Worm (Caenorhabditis elegans) whole organism, L4 larva: ENCODE data around the gene F54C9.9.

Experiments used
- F26F4.8 ChIP-seq: fragments of 200-800 bp; sonication (Bioruptor generic); conservative IDR thresholded peaks from 2 replicates; pipeline ENCODE4 v1.3.6; 2022; ENCODE audit warnings: missing genetic modification characterization, missing compliant biosample characterization
- R02D3.7 ChIP-seq: fragments of 150-350 bp; sonication (generic microtip); optimal IDR thresholded peaks from 3 replicates; lab custom pipeline; 2014; ENCODE audit warnings: missing biosample characterization, missing genetic modification characterization
- ceh-32 ChIP-seq: sonication (generic microtip); optimal IDR thresholded peaks from 2 replicates; lab custom pipeline; 2016; ENCODE audit warnings: mild to moderate bottlenecking, missing genetic modification characterization, missing compliant biosample characterization; ENCODE audit not compliant: poor library complexity
- ces-1 ChIP-seq: fragments of 150-350 bp; sonication (generic microtip); optimal IDR thresholded peaks from 4 replicates; lab custom pipeline; 2014; ENCODE audit warnings: missing biosample characterization, missing genetic modification reagents, missing genetic modification characterization
- nhr-11 ChIP-seq: fragments of 150-350 bp; optimal IDR thresholded peaks from 2 replicates; lab custom pipeline; 2014; ENCODE audit warnings: missing biosample characterization, missing genetic modification characterization
- nhr-77 ChIP-seq: fragments of 150-350 bp; optimal IDR thresholded peaks from 2 replicates; lab custom pipeline; 2014; ENCODE audit warnings: missing biosample characterization, missing genetic modification characterization
- ztf-11 ChIP-seq: fragments of 150-350 bp; optimal IDR thresholded peaks from 2 replicates; lab custom pipeline; 2014; ENCODE audit warnings: missing biosample characterization, missing genetic modification characterization

- TF ChIP-seq ces-1 (GFP tag; lab: Kevin White, UChicago) = no peak
- no peak for TF ChIP-seq ztf-11 (tag; lab: Kevin White, UChicago)
- TF ChIP-seq nhr-11 (tag; lab: Kevin White, UChicago) = no peak
- TF ChIP-seq F26F4.8 (GFP tag; lab: Robert Waterston, UW) = no peak
- TF ChIP-seq ceh-32 = no peak
- TF ChIP-seq R02D3.7 = no peak
- TF ChIP-seq nhr-77 = no peak
Observed at ce11 chrII:8532015-8532414, 45.8 kb upstream of the F54C9.9 start.
